Worm (Caenorhabditis elegans): ENCODE measurements around the gene luc-7L3.
"Not testable (repeated sequence)": the region's sequence is repeated elsewhere in the genome, so short reads cannot be mapped to it uniquely, and the experiment has no call there.

Gene luc-7L3

ce11 chrII:98894-99293 lies 1.1 kb upstream of the luc-7L3 start, which contains the start of gene C50D2.10:
TSS of gene C50D2.10 (plus strand) at chrII:99138.
- TF ChIP-seq unc-3 (GFP tag; conservative IDR thresholded peaks at IDR 0.05); unc-3 (tag; optimal IDR thresholded peaks at IDR 0.05); hlh-8 (tag; optimal IDR thresholded peaks at IDR 0.05); ama-1 (optimal IDR thresholded peaks at IDR 0.05): not testable (repeated sequence)

- TF ChIP-seq ceh-14 (tag; optimal IDR thresholded peaks at IDR 0.05) = no peak
- no peak for TF ChIP-seq ets-4 (tag; optimal IDR thresholded peaks at IDR 0.05)
- TF ChIP-seq ceh-2 (tag; optimal IDR thresholded peaks at IDR 0.05) = no peak
- TF ChIP-seq sox-2 (GFP tag; IDR thresholded peaks at IDR 0.05) = no peak
- TF ChIP-seq Y22D7AL.16 (tag; optimal IDR thresholded peaks at IDR 0.05) = no peak
- TF ChIP-seq ceh-31 (tag; optimal IDR thresholded peaks at IDR 0.05) = no peak
- TF ChIP-seq hlh-13 (GFP tag; optimal IDR thresholded peaks at IDR 0.05) = no peak
- TF ChIP-seq pag-3 (tag; optimal IDR thresholded peaks at IDR 0.05; ENCODE audit: borderline replicate concordance) = no peak
- no peak for TF ChIP-seq ceh-48 (tag; optimal IDR thresholded peaks at IDR 0.05)
- TF ChIP-seq hlh-6 (tag; optimal IDR thresholded peaks at IDR 0.05) = no peak
- TF ChIP-seq K02D7.2 (tag; optimal IDR thresholded peaks at IDR 0.05) = no peak
- no peak for TF ChIP-seq zip-5 (tag; optimal IDR thresholded peaks at IDR 0.05)
- TF ChIP-seq unc-55 (GFP tag; optimal IDR thresholded peaks at IDR 0.05) = no peak
- TF ChIP-seq tbx-7 (tag; optimal IDR thresholded peaks at IDR 0.05) = no peak
- TF ChIP-seq ceh-19 (GFP tag; optimal IDR thresholded peaks at IDR 0.05) = no peak
- no peak for TF ChIP-seq sdc-2 (tag; optimal IDR thresholded peaks at IDR 0.05)
- TF ChIP-seq hlh-30 (tag; optimal IDR thresholded peaks at IDR 0.05; ENCODE audit: insufficient read depth) = no peak
Observed at ce11 chrII:95177-95576, 2.6 kb downstream of the luc-7L3 start, which contains the start of gene C50D2.7. TSS of gene C50D2.7 (minus strand) at chrII:95277.

ce11 chrII:91419-91818 lies 6.4 kb downstream of the luc-7L3 start, which contains the start of gene mcat-1:
TSS of gene mcat-1 (minus strand) at chrII:91519.
- TF ChIP-seq nfya-1 (tag; optimal IDR thresholded peaks at IDR 0.05) = no peak
- no peak for TF ChIP-seq T23F11.4 (GFP tag; optimal IDR thresholded peaks at IDR 0.05)
- no peak for TF ChIP-seq unc-55 (GFP tag; optimal IDR thresholded peaks at IDR 0.05)
- no peak for TF ChIP-seq lin-11 (tag; optimal IDR thresholded peaks at IDR 0.05)
- TF ChIP-seq pat-9 (tag; optimal IDR thresholded peaks at IDR 0.05) = no peak
- no peak for TF ChIP-seq K02D7.2 (tag; optimal IDR thresholded peaks at IDR 0.05)

ce11 chrII:87937-88336 lies 9.9 kb downstream of the luc-7L3 start:
- TF ChIP-seq lin-11 (tag; optimal IDR thresholded peaks at IDR 0.05) = no peak
- TF ChIP-seq ceh-18 (tag; optimal IDR thresholded peaks at IDR 0.05) = no peak
- TF ChIP-seq ceh-22 (tag; optimal IDR thresholded peaks at IDR 0.05) = no peak
- TF ChIP-seq ceh-45 (GFP tag; IDR thresholded peaks at IDR 0.05) = no peak
- no peak for TF ChIP-seq ttx-3 (tag; optimal IDR thresholded peaks at IDR 0.05)
- TF ChIP-seq hlh-15 (tag; optimal IDR thresholded peaks at IDR 0.05) = no peak
- no peak for TF ChIP-seq madf-2 (tag; optimal IDR thresholded peaks at IDR 0.05)
- no peak for TF ChIP-seq fkh-10 (GFP tag; optimal IDR thresholded peaks at IDR 0.05)
- TF ChIP-seq tbx-7 (tag; optimal IDR thresholded peaks at IDR 0.05) = no peak
- TF ChIP-seq ceh-9 (tag; optimal IDR thresholded peaks at IDR 0.05) = no peak
- TF ChIP-seq nhr-11 (tag; optimal IDR thresholded peaks at IDR 0.05) = no peak
- TF ChIP-seq C08G9.2 (tag; optimal IDR thresholded peaks at IDR 0.05) = no peak
- TF ChIP-seq hlh-8 (tag; optimal IDR thresholded peaks at IDR 0.05) = no peak
- TF ChIP-seq hlh-6 (tag; optimal IDR thresholded peaks at IDR 0.05) = no peak
- TF ChIP-seq pag-3 (tag; optimal IDR thresholded peaks at IDR 0.05; ENCODE audit: borderline replicate concordance) = no peak
- TF ChIP-seq Y22D7AL.16 (tag; optimal IDR thresholded peaks at IDR 0.05) = no peak
- TF ChIP-seq rnt-1 (tag; optimal IDR thresholded peaks at IDR 0.05) = no peak

ce11 chrII:86794-87193 lies 11.0 kb downstream of the luc-7L3 start:
- no peak for TF ChIP-seq ceh-2 (tag; optimal IDR thresholded peaks at IDR 0.05)

All from whole organism, late embryonic.